Fruit fly (Drosophila melanogaster) whole organism, embryonic: ENCODE measurements around the gene CG14507.

ENCODE experiments used
- Atf6 ChIP-seq: fragments of 200-800 bp; sonication (Bioruptor generic); IDR thresholded peaks from 2 replicates; pipeline ENCODE4 v1.3.6; 2022; ENCODE audit warnings: missing biosample characterization, missing genetic modification characterization
- CG11085 ChIP-seq: fragments of 200-800 bp; sonication (Bioruptor generic); IDR thresholded peaks from 2 replicates; pipeline ENCODE4 v1.3.6; 2022; ENCODE audit warnings: missing biosample characterization, missing genetic modification characterization
- CG11696 ChIP-seq: fragments of 200-800 bp; sonication (Bioruptor generic); IDR thresholded peaks from 2 replicates; pipeline ENCODE4 v1.3.6; 2022; ENCODE audit warnings: missing biosample characterization, missing genetic modification characterization
- CG12071 ChIP-seq: fragments of 200-800 bp; sonication (Bioruptor generic); optimal IDR thresholded peaks from 3 replicates; lab custom pipeline; 2018; ENCODE audit warnings: missing biosample characterization, mild to moderate bottlenecking, missing genetic modification characterization
- CG12219 ChIP-seq: fragments of 200-800 bp; sonication (Bioruptor generic); optimal IDR thresholded peaks from 3 replicates; lab custom pipeline; 2018; ENCODE audit warnings: missing biosample characterization, mild to moderate bottlenecking, missing genetic modification characterization
- CG13775 ChIP-seq: fragments of 200-800 bp; sonication (Bioruptor generic); optimal IDR thresholded peaks from 3 replicates; lab custom pipeline; 2017; ENCODE audit warnings: missing biosample characterization, mild to moderate bottlenecking, missing genetic modification characterization
- CG15514 ChIP-seq: fragments of 200-800 bp; sonication (Bioruptor generic); optimal IDR thresholded peaks from 3 replicates; lab custom pipeline; 2017; ENCODE audit warnings: missing biosample characterization, missing genetic modification characterization, mild to moderate bottlenecking, moderate library complexity, missing genetic modification reagents
- CG16863 ChIP-seq: fragments of 200-800 bp; sonication (Bioruptor generic); optimal IDR thresholded peaks from 3 replicates; lab custom pipeline; 2016; ENCODE audit warnings: missing biosample characterization, missing genetic modification characterization
- CG17385 ChIP-seq: fragments of 200-800 bp; sonication (Bioruptor generic); optimal IDR thresholded peaks from 3 replicates; lab custom pipeline; 2018; ENCODE audit warnings: missing biosample characterization, mild to moderate bottlenecking, missing genetic modification characterization
- CG2129 ChIP-seq: fragments of 200-800 bp; sonication (Bioruptor generic); IDR thresholded peaks from 2 replicates; pipeline ENCODE4 v1.3.6; 2022; ENCODE audit warnings: missing biosample characterization, missing genetic modification characterization; ENCODE audit not compliant: partially characterized antibody
- CG3163 ChIP-seq: fragments of 200-800 bp; sonication (Bioruptor generic); optimal IDR thresholded peaks from 3 replicates; lab custom pipeline; 2016; ENCODE audit warnings: missing biosample characterization, missing genetic modification characterization
- CG3407 ChIP-seq: fragments of 200-800 bp; sonication (Bioruptor generic); optimal IDR thresholded peaks from 2 replicates; lab custom pipeline; 2018; ENCODE audit warnings: missing biosample characterization, mild to moderate bottlenecking, missing genetic modification characterization
- CG6254 ChIP-seq: fragments of 200-800 bp; sonication (Bioruptor generic); optimal IDR thresholded peaks from 3 replicates; lab custom pipeline; 2017; ENCODE audit warnings: mild to moderate bottlenecking, missing biosample characterization, missing genetic modification reagents, missing genetic modification characterization
- CG6791 ChIP-seq: fragments of 200-800 bp; sonication (Bioruptor generic); IDR thresholded peaks from 3 replicates; pipeline ENCODE4 v1.3.6; 2022; ENCODE audit warnings: missing biosample characterization, missing genetic modification characterization; ENCODE audit not compliant: partially characterized antibody
- CG7271 ChIP-seq: fragments of 200-800 bp; sonication (Bioruptor generic); optimal IDR thresholded peaks from 2 replicates; lab custom pipeline; 2018; ENCODE audit warnings: missing biosample characterization, mild to moderate bottlenecking, missing genetic modification characterization, moderate library complexity
- CHES-1-like ChIP-seq: fragments of 200-800 bp; sonication (Bioruptor generic); optimal IDR thresholded peaks from 2 replicates; lab custom pipeline; 2016; ENCODE audit warnings: missing biosample characterization, missing genetic modification characterization
- Camta ChIP-seq: fragments of 200-800 bp; sonication (Bioruptor generic); optimal IDR thresholded peaks from 2 replicates; lab custom pipeline; 2016; ENCODE audit warnings: missing biosample characterization, missing genetic modification characterization
- D ChIP-seq, 2 experiments: fragments of 200-800 bp in 1 of 2; fragments of >200 bp in 1 of 2; sonication (Bioruptor generic) in 1 of 2; optimal IDR thresholded peaks; 2 replicates in 1 of 2; 3 replicates in 1 of 2; lab custom pipeline; 2017; ENCODE audit warnings: mild to moderate bottlenecking in 1 of 2, missing biosample characterization in 1 of 2, missing genetic modification characterization in 1 of 2, missing genetic modification reagents in 1 of 2
- D19B ChIP-seq: fragments of 200-800 bp; sonication (Bioruptor generic); optimal IDR thresholded peaks from 2 replicates; lab custom pipeline; 2017; ENCODE audit warnings: missing biosample characterization, mild to moderate bottlenecking, missing genetic modification characterization
- Dek ChIP-seq: fragments of 200-800 bp; sonication (Bioruptor generic); optimal IDR thresholded peaks from 3 replicates; lab custom pipeline; 2019; ENCODE audit warnings: missing biosample characterization, mild to moderate bottlenecking, missing genetic modification characterization, moderate library complexity
- Drgx ChIP-seq: fragments of 200-800 bp; sonication (Bioruptor generic); IDR thresholded peaks from 2 replicates; pipeline ENCODE4 v1.3.6; 2022; ENCODE audit warnings: missing biosample characterization, missing genetic modification characterization
- H15 ChIP-seq: fragments of 200-800 bp; sonication (Bioruptor generic); IDR thresholded peaks from 3 replicates; pipeline ENCODE4 v1.3.6; 2022; ENCODE audit warnings: missing biosample characterization, missing genetic modification characterization
- Mes4 ChIP-seq: fragments of 200-800 bp; sonication (Bioruptor generic); optimal IDR thresholded peaks from 2 replicates; lab custom pipeline; 2016; ENCODE audit warnings: missing biosample characterization, missing genetic modification characterization
- Pdp1 ChIP-seq, 2 experiments: fragments of 200-800 bp; sonication (Bioruptor generic); optimal IDR thresholded peaks; 3 replicates each; lab custom pipeline; 2016; ENCODE audit warnings: missing biosample characterization in 2 of 2, missing genetic modification characterization in 2 of 2, mild to moderate bottlenecking in 1 of 2, moderate library complexity in 1 of 2
- ac ChIP-seq: fragments of 200-800 bp; sonication (Bioruptor generic); optimal IDR thresholded peaks from 3 replicates; lab custom pipeline; 2017; ENCODE audit warnings: missing biosample characterization, mild to moderate bottlenecking, missing genetic modification characterization
- ash1 ChIP-seq: fragments of 200-800 bp; sonication (Bioruptor generic); optimal IDR thresholded peaks from 2 replicates; lab custom pipeline; 2018; ENCODE audit warnings: missing biosample characterization, mild to moderate bottlenecking, missing genetic modification characterization
- br ChIP-seq: fragments of >200 bp; optimal IDR thresholded peaks from 2 replicates; lab custom pipeline; 2017
- caup ChIP-seq: fragments of 200-800 bp; sonication (Bioruptor generic); optimal IDR thresholded peaks from 3 replicates; lab custom pipeline; 2017; ENCODE audit warnings: missing biosample characterization, mild to moderate bottlenecking, missing genetic modification characterization, moderate library complexity; ENCODE audit not compliant: severe bottlenecking
- chif ChIP-seq, 2 experiments: fragments of 200-800 bp; sonication (Bioruptor generic); optimal IDR thresholded peaks; 3 replicates each; lab custom pipeline; 2016; ENCODE audit warnings: missing biosample characterization in 2 of 2, missing genetic modification characterization in 2 of 2
- chn ChIP-seq: fragments of 200-800 bp; sonication (Bioruptor generic); optimal IDR thresholded peaks from 2 replicates; lab custom pipeline; 2016; ENCODE audit warnings: missing biosample characterization, missing genetic modification characterization
- da ChIP-seq: fragments of 200-800 bp; sonication (Bioruptor generic); optimal IDR thresholded peaks from 2 replicates; lab custom pipeline; 2016; ENCODE audit warnings: missing biosample characterization, missing genetic modification characterization
- dm ChIP-seq: fragments of 200-800 bp; sonication (Bioruptor generic); optimal IDR thresholded peaks from 3 replicates; lab custom pipeline; 2016; ENCODE audit warnings: missing biosample characterization, missing genetic modification characterization
- dpn ChIP-seq, 2 experiments: fragments of 200-800 bp; sonication (Bioruptor generic); optimal IDR thresholded peaks; 3 replicates each; lab custom pipeline; 2016; ENCODE audit warnings: missing biosample characterization in 2 of 2, missing genetic modification characterization in 2 of 2
- gcm ChIP-seq: fragments of 200-800 bp; sonication (Bioruptor generic); optimal IDR thresholded peaks from 2 replicates; lab custom pipeline; 2019; ENCODE audit warnings: missing biosample characterization, mild to moderate bottlenecking, missing genetic modification characterization, moderate library complexity
- grau ChIP-seq: fragments of 200-800 bp; optimal IDR thresholded peaks from 3 replicates; lab custom pipeline; 2019; ENCODE audit warnings: missing biosample characterization, mild to moderate bottlenecking, missing genetic modification characterization, moderate library complexity
- grn ChIP-seq: fragments of 200-800 bp; sonication (Bioruptor generic); optimal IDR thresholded peaks from 3 replicates; lab custom pipeline; 2017; ENCODE audit warnings: missing biosample characterization, missing genetic modification characterization
- gro ChIP-seq: fragments of 200-800 bp; sonication (Bioruptor generic); optimal IDR thresholded peaks from 2 replicates; lab custom pipeline; 2016; ENCODE audit warnings: missing biosample characterization, missing genetic modification characterization
- her ChIP-seq: fragments of 200-800 bp; sonication (Bioruptor generic); optimal IDR thresholded peaks from 2 replicates; lab custom pipeline; 2016; ENCODE audit warnings: missing biosample characterization, missing genetic modification characterization
- hth ChIP-seq: fragments of >200 bp; optimal IDR thresholded peaks from 2 replicates; lab custom pipeline; 2017; ENCODE audit warnings: inconsistent platforms
- maf-S ChIP-seq: fragments of 200-800 bp; sonication (Bioruptor generic); optimal IDR thresholded peaks from 2 replicates; lab custom pipeline; 2016; ENCODE audit warnings: missing biosample characterization, missing genetic modification characterization
- mirr ChIP-seq: fragments of 200-800 bp; sonication (Bioruptor generic); optimal IDR thresholded peaks from 3 replicates; lab custom pipeline; 2018; ENCODE audit warnings: missing biosample characterization, mild to moderate bottlenecking, missing genetic modification characterization
- nerfin-2 ChIP-seq: fragments of 200-800 bp; sonication (Bioruptor generic); IDR thresholded peaks from 2 replicates; pipeline ENCODE4 v1.3.6; 2022; ENCODE audit warnings: missing biosample characterization, missing genetic modification characterization; ENCODE audit not compliant: partially characterized antibody
- odd ChIP-seq: fragments of 200-800 bp; sonication (Bioruptor generic); optimal IDR thresholded peaks from 2 replicates; lab custom pipeline; 2017; ENCODE audit warnings: missing biosample characterization, mild to moderate bottlenecking, missing genetic modification characterization
- org-1 ChIP-seq: fragments of 200-800 bp; sonication (Bioruptor generic); optimal IDR thresholded peaks from 2 replicates; lab custom pipeline; 2017; ENCODE audit warnings: missing biosample characterization, missing genetic modification characterization
- salm ChIP-seq: fragments of 200-800 bp; sonication (Bioruptor generic); optimal IDR thresholded peaks from 2 replicates; lab custom pipeline; 2018; ENCODE audit warnings: missing biosample characterization, mild to moderate bottlenecking, missing genetic modification characterization
- slp2 ChIP-seq: fragments of 200-800 bp; sonication (Bioruptor generic); optimal IDR thresholded peaks from 2 replicates; lab custom pipeline; 2016; ENCODE audit warnings: missing biosample characterization, missing genetic modification characterization
- sna ChIP-seq: fragments of 200-800 bp; sonication (Bioruptor generic); IDR thresholded peaks from 2 replicates; pipeline ENCODE4 v1.3.6; 2022; ENCODE audit warnings: missing biosample characterization, missing genetic modification characterization; ENCODE audit not compliant: partially characterized antibody
- so ChIP-seq: fragments of 200-800 bp; sonication (Bioruptor generic); IDR thresholded peaks from 3 replicates; pipeline ENCODE4 v1.3.6; 2022; ENCODE audit warnings: missing biosample characterization, missing genetic modification characterization
- tap ChIP-seq: fragments of 200-800 bp; optimal IDR thresholded peaks from 3 replicates; lab custom pipeline; 2019; ENCODE audit warnings: missing biosample characterization, mild to moderate bottlenecking, missing genetic modification characterization, moderate library complexity
- trh ChIP-seq: fragments of 200-800 bp; sonication (Bioruptor generic); optimal IDR thresholded peaks from 2 replicates; lab custom pipeline; 2016; ENCODE audit warnings: missing biosample characterization, missing genetic modification characterization
- vnd ChIP-seq: fragments of 200-800 bp; sonication (Bioruptor generic); IDR thresholded peaks from 3 replicates; pipeline ENCODE4 v1.3.6; 2022; ENCODE audit warnings: missing biosample characterization, missing genetic modification characterization; ENCODE audit not compliant: partially characterized antibody

CG14507 gene

dm6 chr3R:29274590-29274989, 47.1 kb upstream of the CG14507 start (continued):
- TF ChIP-seq Pdp1 (GFP tag; optimal IDR thresholded peaks at IDR 0.05; lab: Kevin White, UChicago), result peak; percentile 52 to 57
- TF ChIP-seq her (GFP tag; lab: Kevin White, UChicago), result no peak
- TF ChIP-seq Atf6 (GFP tag; lab: Robert Waterston, UW), result peak; percentile 22; the same call in 1 of the 2 replicates
- TF ChIP-seq CG17385, result peak; percentile 60
- TF ChIP-seq Drgx (GFP tag; lab: Robert Waterston, UW), result no peak
- TF ChIP-seq CG15514 (GFP tag; lab: Kevin White, UChicago), result no peak
- TF ChIP-seq dpn (GFP tag; optimal IDR thresholded peaks at IDR 0.05; lab: Kevin White, UChicago), result peak; percentile 52 to 57
- peak; percentile 60 for TF ChIP-seq CG13775 (GFP tag; lab: Kevin White, UChicago)
- peak; percentile 73 for TF ChIP-seq tap (tag; lab: Kevin White, UChicago)
- TF ChIP-seq da (GFP tag; lab: Kevin White, UChicago), result peak; percentile 14
- no peak for TF ChIP-seq gro (GFP tag; lab: Kevin White, UChicago)
- TF ChIP-seq mirr, result no peak
- peak; percentile 38 for TF ChIP-seq gcm (GFP tag; lab: Kevin White, UChicago)
- TF ChIP-seq CG3407 (GFP tag; lab: Kevin White, UChicago), result peak; percentile 22
- no peak for TF ChIP-seq CG2129
- TF ChIP-seq ac (GFP tag; lab: Kevin White, UChicago), result no peak
- TF ChIP-seq dm (GFP tag; lab: Kevin White, UChicago), result no peak
- TF ChIP-seq chif (GFP tag; optimal IDR thresholded peaks at IDR 0.05; lab: Kevin White, UChicago), result peak; percentile 39 to 81
- peak; percentile 48 for TF ChIP-seq odd (GFP tag; lab: Kevin White, UChicago)
- no peak for TF ChIP-seq D19B (GFP tag; lab: Kevin White, UChicago)
- peak; percentile 75 for TF ChIP-seq grau (tag; lab: Kevin White, UChicago)
- TF ChIP-seq vnd (GFP tag; lab: Robert Waterston, UW), result no peak
- TF ChIP-seq nerfin-2 (GFP tag; lab: Robert Waterston, UW), result no peak
- no peak for TF ChIP-seq CG11696
- TF ChIP-seq hth (lab: Kevin White, UChicago), result no peak
- peak; percentile 5 for TF ChIP-seq caup (GFP tag; lab: Kevin White, UChicago)
- peak; percentile 73 for TF ChIP-seq CG6254
- TF ChIP-seq H15 (GFP tag; lab: Robert Waterston, UW), result peak; percentile 60; the same call in 2 of the 3 replicates
- TF ChIP-seq CG3163 (GFP tag; lab: Kevin White, UChicago), result no peak
- no peak for TF ChIP-seq sna (GFP tag; lab: Robert Waterston, UW)
- TF ChIP-seq CG7271 (tag; lab: Kevin White, UChicago), result no peak
- peak; percentile 66 for TF ChIP-seq Camta (GFP tag; lab: Kevin White, UChicago)
- no peak for TF ChIP-seq ash1 (GFP tag; lab: Kevin White, UChicago)
- no peak for TF ChIP-seq trh (GFP tag; lab: Kevin White, UChicago)
- no peak for TF ChIP-seq org-1 (GFP tag; lab: Kevin White, UChicago)
- peak; percentile 59 for TF ChIP-seq CG16863
- peak; percentile 42 for TF ChIP-seq Mes4 (GFP tag; lab: Kevin White, UChicago)
- no peak for TF ChIP-seq br (lab: Kevin White, UChicago)
- TF ChIP-seq CG6791 (GFP tag; lab: Robert Waterston, UW), result no peak
- peak; percentile 41 for TF ChIP-seq CHES-1-like
- TF ChIP-seq chn (GFP tag; lab: Kevin White, UChicago), result peak; percentile 68
- no peak for TF ChIP-seq maf-S (GFP tag; lab: Kevin White, UChicago)
- no peak for TF ChIP-seq Dek
- TF ChIP-seq CG12219, result peak; percentile 66
- peak; percentile 50 for TF ChIP-seq slp2 (GFP tag; lab: Kevin White, UChicago)
- no peak for TF ChIP-seq CG11085 (GFP tag; lab: Robert Waterston, UW)
- peak; percentile 25 for TF ChIP-seq salm (tag; lab: Kevin White, UChicago)
- TF ChIP-seq grn (GFP tag; lab: Kevin White, UChicago), result no peak
- no peak for TF ChIP-seq D (optimal IDR thresholded peaks at IDR 0.05; lab: Kevin White, UChicago)
- TF ChIP-seq D (GFP tag; optimal IDR thresholded peaks at IDR 0.05; lab: Kevin White, UChicago), result peak; percentile 73
- peak; percentile 36 for TF ChIP-seq CG12071 (GFP tag; lab: Kevin White, UChicago)
- TF ChIP-seq so (GFP tag; lab: Robert Waterston, UW), result peak; percentile 53; the same call in 1 of the 3 replicates
